Fruit fly (Drosophila melanogaster) Kc167 (cell line): ENCODE measurements around the gene stai.

Experiments
- Myc ChIP-seq: fragments of >200 bp; optimal IDR thresholded peaks from 2 replicates; lab custom pipeline; 2017; ENCODE audit warnings: missing external identifiers
- Sin3A ChIP-seq: fragments of >200 bp; optimal IDR thresholded peaks from 2 replicates; lab custom pipeline; 2018; ENCODE audit warnings: missing external identifiers
- h ChIP-seq: fragments of >200 bp; optimal IDR thresholded peaks from 3 replicates; lab custom pipeline; 2018; ENCODE audit warnings: missing external identifiers
- insv ChIP-seq: fragments of >200 bp; optimal IDR thresholded peaks from 3 replicates; lab custom pipeline; 2018; ENCODE audit warnings: missing external identifiers
- psq ChIP-seq: fragments of >200 bp; optimal IDR thresholded peaks from 2 replicates; lab custom pipeline; 2017; ENCODE audit warnings: missing external identifiers
- ttk ChIP-seq: sonication (Bioruptor generic); optimal IDR thresholded peaks from 2 replicates; lab custom pipeline; 2017; ENCODE audit warnings: missing external identifiers

DNA sequence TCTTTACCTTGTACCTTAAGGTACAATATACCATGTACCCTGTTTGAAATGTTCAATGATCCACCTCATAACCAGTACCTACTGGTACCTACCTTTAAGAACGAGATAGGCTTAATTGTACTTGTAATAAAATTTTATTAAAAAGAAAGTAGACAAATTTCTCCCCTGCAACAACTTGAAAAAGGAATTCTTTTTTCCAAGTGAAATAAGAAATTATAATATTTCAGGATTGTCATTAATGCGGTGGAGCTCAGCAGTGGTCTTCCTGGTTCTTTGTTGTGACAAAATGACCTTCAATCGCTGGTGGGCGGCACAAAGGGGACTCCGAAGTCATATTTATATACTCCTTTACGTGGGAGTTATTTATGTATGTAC lies 920 bp upstream of the stai start:
- TF ChIP-seq insv (lab: Kevin White, UChicago) (no peak), Sin3A (lab: Kevin White, UChicago) (no peak), psq (lab: Kevin White, UChicago) (no peak), Myc (lab: Kevin White, UChicago) (no peak), h (lab: Kevin White, UChicago) (no peak), ttk (lab: Kevin White, UChicago) (no peak)
